Fruit fly (Drosophila melanogaster): ENCODE measurements around the gene CG15210.
A peak's percentile ranks its signal among the peaks of the same experiment; 100 is the strongest.

Gene CG15210

dm6 chrX:10857376-10857775, 18.3 kb downstream of the CG15210 start, which contains the start of the genes sofe and CG2186 (continued):
- TF ChIP-seq topi (GFP tag; optimal IDR thresholded peaks at IDR 0.05) (peak; percentile 33), esn (GFP tag; optimal IDR thresholded peaks at IDR 0.05) (peak; percentile 43)

- TF ChIP-seq CG8632 (GFP tag; optimal IDR thresholded peaks at IDR 0.05) (no peak), CG1621 (tag; optimal IDR thresholded peaks at IDR 0.05) (no peak), Lpt (GFP tag; optimal IDR thresholded peaks at IDR 0.05) (no peak), CG11762 (GFP tag; optimal IDR thresholded peaks at IDR 0.05; ENCODE audit: insufficient read depth) (no peak), CG8119 (GFP tag; IDR thresholded peaks at IDR 0.05) (no peak), CG6276 (GFP tag; optimal IDR thresholded peaks at IDR 0.05) (no peak), Sox15 (GFP tag; optimal IDR thresholded peaks at IDR 0.05) (no peak), ss (GFP tag; optimal IDR thresholded peaks at IDR 0.05) (no peak), svp (GFP tag) (no peak), topi (GFP tag; optimal IDR thresholded peaks at IDR 0.05) (no peak), pdm3 (GFP tag; optimal IDR thresholded peaks at IDR 0.05) (no peak), CG7368 (GFP tag; optimal IDR thresholded peaks at IDR 0.05) (no peak), Smox (GFP tag; optimal IDR thresholded peaks at IDR 0.05) (no peak), Sox14 (GFP tag; optimal IDR thresholded peaks at IDR 0.05) (no peak)
These were observed 18.8 kb downstream of the CG15210 start for dm6 chrX:10857853-10858252.

- TF ChIP-seq vri (GFP tag; optimal IDR thresholded peaks at IDR 0.05) (no peak), Ets21C (GFP tag; optimal IDR thresholded peaks at IDR 0.05) (no peak), Ets96B (tag; optimal IDR thresholded peaks at IDR 0.05) (no peak), CG10669 (GFP tag; optimal IDR thresholded peaks at IDR 0.05) (no peak), Smox (GFP tag; optimal IDR thresholded peaks at IDR 0.05) (no peak), acj6 (GFP tag; optimal IDR thresholded peaks at IDR 0.05) (no peak), Lpt (GFP tag; optimal IDR thresholded peaks at IDR 0.05) (no peak), Eip93F (GFP tag; optimal IDR thresholded peaks at IDR 0.05) (no peak), Eip78C (GFP tag) (no peak), lz (GFP tag; optimal IDR thresholded peaks at IDR 0.05) (no peak), CG1621 (tag; optimal IDR thresholded peaks at IDR 0.05) (no peak), CG7368 (GFP tag; optimal IDR thresholded peaks at IDR 0.05) (no peak), CG16779 (tag; optimal IDR thresholded peaks at IDR 0.05) (no peak), CG8119 (GFP tag; IDR thresholded peaks at IDR 0.05) (no peak)
These were observed 26.7 kb downstream of the CG15210 start for dm6 chrX:10865580-10866331.

- no peak for TF ChIP-seq eg (GFP tag; IDR thresholded peaks at IDR 0.05)
- TF ChIP-seq Hr38 (GFP tag; optimal IDR thresholded peaks at IDR 0.05), result no peak
- TF ChIP-seq dac (GFP tag; optimal IDR thresholded peaks at IDR 0.05), result no peak
- no peak for TF ChIP-seq Ets21C (GFP tag; optimal IDR thresholded peaks at IDR 0.05)
- no peak for TF ChIP-seq Eip93F (GFP tag; optimal IDR thresholded peaks at IDR 0.05)
- TF ChIP-seq lz (GFP tag; optimal IDR thresholded peaks at IDR 0.05), result no peak
- TF ChIP-seq CG11294 (GFP tag; IDR thresholded peaks at IDR 0.05), result no peak
- TF ChIP-seq CG32006 (GFP tag; optimal IDR thresholded peaks at IDR 0.05), result no peak
- TF ChIP-seq Sox102F (GFP tag; optimal IDR thresholded peaks at IDR 0.05), result no peak
- no peak for TF ChIP-seq CG34406 (GFP tag; optimal IDR thresholded peaks at IDR 0.05)
- no peak for TF ChIP-seq Eip78C (GFP tag)
- TF ChIP-seq Sox15 (GFP tag; optimal IDR thresholded peaks at IDR 0.05), result no peak
- no peak for TF ChIP-seq OdsH (GFP tag; optimal IDR thresholded peaks at IDR 0.05)
- TF ChIP-seq ss (GFP tag; optimal IDR thresholded peaks at IDR 0.05), result no peak
- no peak for TF ChIP-seq CG6854 (GFP tag; optimal IDR thresholded peaks at IDR 0.05)
- TF ChIP-seq fd59A (GFP tag; optimal IDR thresholded peaks at IDR 0.05), result no peak
- no peak for TF ChIP-seq topi (GFP tag; optimal IDR thresholded peaks at IDR 0.05)
- TF ChIP-seq Sox14 (GFP tag; optimal IDR thresholded peaks at IDR 0.05), result no peak
- no peak for TF ChIP-seq svp (GFP tag)
These were observed 28.7 kb downstream of the CG15210 start for dm6 chrX:10867692-10868091.
